Fruit fly (Drosophila melanogaster) whole organism, embryonic: ENCODE data around the gene Pde11.

Experiments
- Adf1 ChIP-seq: fragments of 200-800 bp; sonication (Bioruptor generic); IDR thresholded peaks from 2 replicates; pipeline ENCODE4 v1.3.6; 2022; ENCODE audit warnings: missing biosample characterization, missing genetic modification characterization
- Atf6 ChIP-seq: fragments of 200-800 bp; sonication (Bioruptor generic); IDR thresholded peaks from 2 replicates; pipeline ENCODE4 v1.3.6; 2022; ENCODE audit warnings: missing biosample characterization, missing genetic modification characterization
- Awh ChIP-seq: fragments of 200-800 bp; sonication (Bioruptor generic); IDR thresholded peaks from 2 replicates; pipeline ENCODE4, ENCODE4 v1.3.6; 2022; ENCODE audit warnings: missing biosample characterization, missing genetic modification characterization
- CG1024 ChIP-seq: fragments of 200-800 bp; sonication (Bioruptor generic); IDR thresholded peaks from 2 replicates; pipeline ENCODE4 v1.3.6; 2022; ENCODE audit warnings: missing biosample characterization, missing genetic modification characterization
- CG10366 ChIP-seq: fragments of 200-800 bp; sonication (Bioruptor generic); IDR thresholded peaks from 2 replicates; pipeline ENCODE4 v1.3.6; 2022; ENCODE audit warnings: missing biosample characterization, missing genetic modification characterization
- CG11398 ChIP-seq: fragments of 200-800 bp; sonication (Bioruptor generic); optimal IDR thresholded peaks from 2 replicates; lab custom pipeline; 2016; ENCODE audit warnings: missing biosample characterization, missing genetic modification characterization
- CG11696 ChIP-seq: fragments of 200-800 bp; sonication (Bioruptor generic); IDR thresholded peaks from 2 replicates; pipeline ENCODE4 v1.3.6; 2022; ENCODE audit warnings: missing biosample characterization, missing genetic modification characterization
- CG13624 ChIP-seq: fragments of 200-800 bp; sonication (Bioruptor generic); optimal IDR thresholded peaks from 2 replicates; lab custom pipeline; 2016; ENCODE audit warnings: missing biosample characterization, missing genetic modification characterization
- CG14667 ChIP-seq: fragments of 200-800 bp; sonication (Bioruptor generic); IDR thresholded peaks from 2 replicates; pipeline ENCODE4 v1.3.6; 2022; ENCODE audit warnings: missing biosample characterization, missing genetic modification characterization
- CG1603 ChIP-seq: fragments of 200-800 bp; sonication (Bioruptor generic); optimal IDR thresholded peaks from 2 replicates; lab custom pipeline; 2019; ENCODE audit warnings: missing biosample characterization, mild to moderate bottlenecking, missing genetic modification characterization, moderate library complexity
- CG17328 ChIP-seq: fragments of 200-800 bp; sonication (Bioruptor generic); IDR thresholded peaks from 2 replicates; pipeline ENCODE4 v1.3.6; 2022; ENCODE audit warnings: missing biosample characterization, missing genetic modification characterization
- CG1832 ChIP-seq: fragments of 200-800 bp; sonication (Bioruptor generic); optimal IDR thresholded peaks from 2 replicates; lab custom pipeline; 2017; ENCODE audit warnings: missing biosample characterization, mild to moderate bottlenecking, missing genetic modification characterization, inconsistent platforms
- CG2712 ChIP-seq: fragments of 200-800 bp; optimal IDR thresholded peaks from 3 replicates; lab custom pipeline; 2019; ENCODE audit warnings: missing biosample characterization, mild to moderate bottlenecking, missing genetic modification characterization, moderate library complexity
- CG32767 ChIP-seq: fragments of 200-800 bp; sonication (Bioruptor generic); IDR thresholded peaks from 2 replicates; pipeline ENCODE4 v1.3.6; 2022; ENCODE audit warnings: missing biosample characterization, missing genetic modification characterization
- CG3281 ChIP-seq: fragments of 200-800 bp; sonication (Bioruptor generic); optimal IDR thresholded peaks from 3 replicates; lab custom pipeline; 2017; ENCODE audit warnings: missing biosample characterization, mild to moderate bottlenecking, missing genetic modification characterization
- CG4424 ChIP-seq: fragments of 200-800 bp; sonication (Bioruptor generic); optimal IDR thresholded peaks from 3 replicates; lab custom pipeline; 2016; ENCODE audit warnings: missing biosample characterization, missing genetic modification characterization
- CG6791 ChIP-seq: fragments of 200-800 bp; sonication (Bioruptor generic); IDR thresholded peaks from 3 replicates; pipeline ENCODE4 v1.3.6; 2022; ENCODE audit warnings: missing biosample characterization, missing genetic modification characterization; ENCODE audit not compliant: partially characterized antibody
- CG6813 ChIP-seq: fragments of 200-800 bp; sonication (Bioruptor generic); optimal IDR thresholded peaks from 2 replicates; lab custom pipeline; 2017; ENCODE audit warnings: missing biosample characterization, missing genetic modification characterization, mild to moderate bottlenecking, moderate library complexity, missing genetic modification reagents
- CG7271 ChIP-seq: fragments of 200-800 bp; sonication (Bioruptor generic); optimal IDR thresholded peaks from 2 replicates; lab custom pipeline; 2018; ENCODE audit warnings: missing biosample characterization, mild to moderate bottlenecking, missing genetic modification characterization, moderate library complexity
- CG7928 ChIP-seq: fragments of 200-800 bp; sonication (Bioruptor generic); optimal IDR thresholded peaks from 2 replicates; lab custom pipeline; 2017; ENCODE audit warnings: missing biosample characterization, mild to moderate bottlenecking, missing genetic modification characterization
- CG9876 ChIP-seq: fragments of 200-800 bp; sonication (Bioruptor generic); optimal IDR thresholded peaks from 2 replicates; lab custom pipeline; 2016; ENCODE audit warnings: missing biosample characterization, missing genetic modification characterization
- CrebB ChIP-seq: fragments of 200-800 bp; sonication (Bioruptor generic); optimal IDR thresholded peaks from 3 replicates; lab custom pipeline; 2018; ENCODE audit warnings: missing biosample characterization, mild to moderate bottlenecking, missing genetic modification characterization
- Deaf1 ChIP-seq: fragments of 200-800 bp; optimal IDR thresholded peaks from 3 replicates; lab custom pipeline; 2019; ENCODE audit warnings: missing biosample characterization, mild to moderate bottlenecking, missing genetic modification characterization, moderate library complexity
- Doc3 ChIP-seq: fragments of 200-800 bp; sonication (Bioruptor generic); IDR thresholded peaks from 3 replicates; pipeline ENCODE4 v1.3.6; 2022; ENCODE audit warnings: missing biosample characterization, missing genetic modification characterization; ENCODE audit not compliant: partially characterized antibody
- Nf-YC ChIP-seq: fragments of 200-800 bp; optimal IDR thresholded peaks from 3 replicates; lab custom pipeline; 2019; ENCODE audit warnings: missing biosample characterization, mild to moderate bottlenecking, missing genetic modification characterization, moderate library complexity
- Opbp ChIP-seq: fragments of 200-800 bp; sonication (Bioruptor generic); IDR thresholded peaks from 3 replicates; pipeline ENCODE4 v1.3.6; 2022; ENCODE audit warnings: missing biosample characterization, missing genetic modification characterization; ENCODE audit not compliant: partially characterized antibody
- Sry-δ ChIP-seq: fragments of 200-800 bp; sonication (Bioruptor generic); optimal IDR thresholded peaks from 2 replicates; lab custom pipeline; 2016; ENCODE audit warnings: missing biosample characterization, missing genetic modification characterization
- YL-1 ChIP-seq: fragments of 200-800 bp; sonication (Bioruptor generic); optimal IDR thresholded peaks from 3 replicates; lab custom pipeline; 2017; ENCODE audit warnings: missing biosample characterization, mild to moderate bottlenecking, missing genetic modification characterization
- bcd ChIP-seq: fragments of 200-800 bp; sonication (Bioruptor generic); optimal IDR thresholded peaks from 2 replicates; lab custom pipeline; 2017; ENCODE audit warnings: missing biosample characterization, mild to moderate bottlenecking, missing genetic modification characterization
- btn ChIP-seq: fragments of 200-800 bp; sonication (Bioruptor generic); optimal IDR thresholded peaks from 2 replicates; lab custom pipeline; 2016; ENCODE audit warnings: missing biosample characterization, missing genetic modification characterization
- crc ChIP-seq: fragments of 200-800 bp; sonication (Bioruptor generic); optimal IDR thresholded peaks from 2 replicates; lab custom pipeline; 2016; ENCODE audit warnings: missing biosample characterization, missing genetic modification characterization
- dm ChIP-seq: fragments of 200-800 bp; sonication (Bioruptor generic); optimal IDR thresholded peaks from 3 replicates; lab custom pipeline; 2016; ENCODE audit warnings: missing biosample characterization, missing genetic modification characterization
- exex ChIP-seq: fragments of 200-800 bp; sonication (Bioruptor generic); optimal IDR thresholded peaks from 4 replicates; lab custom pipeline; 2018; ENCODE audit warnings: missing biosample characterization, mild to moderate bottlenecking, missing genetic modification characterization, moderate library complexity
- hb ChIP-seq: fragments of 200-800 bp; sonication (Bioruptor generic); IDR thresholded peaks from 3 replicates; pipeline ENCODE4 v1.3.6; 2022; ENCODE audit warnings: missing biosample characterization, missing genetic modification characterization; ENCODE audit not compliant: partially characterized antibody
- insv ChIP-seq, 2 experiments: fragments of 200-800 bp; sonication (Bioruptor generic); optimal IDR thresholded peaks; 3 replicates each; lab custom pipeline; 2016 to 2018; ENCODE audit warnings: missing biosample characterization in 2 of 2, missing genetic modification characterization in 2 of 2
- ken ChIP-seq: fragments of 200-800 bp; sonication (Bioruptor generic); IDR thresholded peaks from 3 replicates; pipeline ENCODE4 v1.3.6; 2022; ENCODE audit warnings: missing biosample characterization, missing genetic modification characterization
- mirr ChIP-seq: fragments of 200-800 bp; sonication (Bioruptor generic); optimal IDR thresholded peaks from 3 replicates; lab custom pipeline; 2018; ENCODE audit warnings: missing biosample characterization, mild to moderate bottlenecking, missing genetic modification characterization
- nom ChIP-seq: fragments of 200-800 bp; sonication (Bioruptor generic); optimal IDR thresholded peaks from 2 replicates; lab custom pipeline; 2017; ENCODE audit warnings: missing biosample characterization, missing genetic modification characterization, mild to moderate bottlenecking, moderate library complexity, missing genetic modification reagents
- otp ChIP-seq: fragments of 200-800 bp; sonication (Bioruptor generic); IDR thresholded peaks from 3 replicates; pipeline ENCODE4, ENCODE4 v1.3.6; 2022; ENCODE audit warnings: missing biosample characterization, missing genetic modification characterization
- pfk ChIP-seq: fragments of 200-800 bp; sonication (Bioruptor generic); optimal IDR thresholded peaks from 2 replicates; lab custom pipeline; 2018; ENCODE audit warnings: missing biosample characterization, mild to moderate bottlenecking, missing genetic modification characterization, moderate library complexity
- pho ChIP-seq: fragments of 200-800 bp; sonication (Bioruptor generic); optimal IDR thresholded peaks from 2 replicates; lab custom pipeline; 2016; ENCODE audit warnings: missing biosample characterization, missing genetic modification characterization
- pita ChIP-seq: fragments of 200-800 bp; sonication (Bioruptor generic); optimal IDR thresholded peaks from 2 replicates; lab custom pipeline; 2017; ENCODE audit warnings: missing biosample characterization, mild to moderate bottlenecking, missing genetic modification characterization
- ro ChIP-seq: fragments of 200-800 bp; sonication (Bioruptor generic); IDR thresholded peaks from 2 replicates; pipeline ENCODE4 v1.3.6; 2022; ENCODE audit warnings: missing biosample characterization, missing genetic modification characterization
- row ChIP-seq: fragments of 200-800 bp; sonication (Bioruptor generic); IDR thresholded peaks from 3 replicates; pipeline ENCODE4 v1.3.6; 2022; ENCODE audit warnings: missing biosample characterization, missing genetic modification characterization
- sna ChIP-seq: fragments of 200-800 bp; sonication (Bioruptor generic); IDR thresholded peaks from 2 replicates; pipeline ENCODE4 v1.3.6; 2022; ENCODE audit warnings: missing biosample characterization, missing genetic modification characterization; ENCODE audit not compliant: partially characterized antibody
- sug ChIP-seq: fragments of 200-800 bp; optimal IDR thresholded peaks from 2 replicates; lab custom pipeline; 2019; ENCODE audit warnings: missing biosample characterization, mild to moderate bottlenecking, missing genetic modification characterization, moderate library complexity
- tap ChIP-seq: fragments of 200-800 bp; optimal IDR thresholded peaks from 3 replicates; lab custom pipeline; 2019; ENCODE audit warnings: missing biosample characterization, mild to moderate bottlenecking, missing genetic modification characterization, moderate library complexity
- tll ChIP-seq, 2 experiments: fragments of 200-800 bp in 1 of 2; fragments of >200 bp in 1 of 2; sonication (Bioruptor generic) in 1 of 2; optimal IDR thresholded peaks; 2 replicates each; lab custom pipeline; 2017 to 2019; ENCODE audit warnings: missing biosample characterization in 2 of 2, missing genetic modification characterization in 2 of 2, mild to moderate bottlenecking in 1 of 2, moderate library complexity in 1 of 2
- toy ChIP-seq: fragments of 200-800 bp; sonication (Bioruptor generic); IDR thresholded peaks from 2 replicates; pipeline ENCODE4 v1.3.6; 2022; ENCODE audit warnings: missing biosample characterization, missing genetic modification characterization

Gene Pde11

DNA sequence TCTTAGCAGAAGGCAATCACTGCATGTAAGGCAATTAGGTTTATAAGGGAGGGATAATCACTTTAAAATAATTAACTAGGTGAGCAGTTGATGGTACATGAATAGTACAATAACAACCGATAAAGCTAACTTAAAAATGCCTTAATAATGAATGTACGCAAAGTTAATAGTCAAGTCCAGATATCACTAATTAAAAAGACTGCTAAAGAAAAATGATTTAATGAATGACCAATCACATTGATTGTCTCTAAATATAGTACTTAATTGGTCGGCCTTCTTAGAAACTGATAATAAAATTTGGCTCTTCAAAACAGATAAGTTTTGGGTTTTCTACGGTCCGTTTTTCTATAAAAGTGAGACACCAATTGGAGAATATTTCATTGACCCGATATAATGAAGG is 15.4 kb upstream of the Pde11 start, which contains the start of gene CG31789:
Gene CG31789 (plus strand): TSS at position 380 of the 400 bp plus-strand sequence.
- TF ChIP-seq insv (GFP tag; optimal IDR thresholded peaks at IDR 0.05; lab: Kevin White, UChicago) = no peak
- no peak for TF ChIP-seq ken (GFP tag; lab: Robert Waterston, UW)
- no peak for TF ChIP-seq CG11398 (GFP tag; lab: Kevin White, UChicago)
- peak; percentile 92 for TF ChIP-seq mirr (GFP tag; lab: Kevin White, UChicago)
- TF ChIP-seq exex (tag; lab: Kevin White, UChicago) = peak; percentile 98
- TF ChIP-seq CG13624 (GFP tag; lab: Kevin White, UChicago) = no peak

DNA sequence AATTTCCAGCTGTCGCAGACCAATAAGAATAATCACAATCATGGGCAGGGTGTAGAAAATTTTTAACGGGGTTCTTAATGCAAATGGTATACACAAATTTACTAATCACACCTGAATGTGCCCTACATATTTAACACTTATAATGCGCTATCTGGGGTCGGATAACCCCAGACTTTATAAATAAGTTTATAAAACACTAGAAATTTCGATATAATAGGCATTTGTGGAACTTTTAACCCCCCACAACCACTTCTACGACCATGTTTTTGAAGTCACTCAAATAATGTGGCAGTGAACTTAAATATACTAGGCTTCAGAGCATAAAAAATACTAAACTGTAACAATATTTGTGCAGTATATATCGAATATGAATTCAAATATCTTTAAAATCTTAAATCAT is 14.8 kb upstream of the Pde11 start, which contains the start of gene CG10413:
Gene CG10413 (minus strand): TSS at position 264 of the 400 bp plus-strand sequence.
- no peak for TF ChIP-seq pita (GFP tag; lab: Kevin White, UChicago)
- TF ChIP-seq bcd = peak; percentile 98
- peak; percentile 89 for TF ChIP-seq ro (GFP tag; lab: Robert Waterston, UW)
- peak; percentile 98 for TF ChIP-seq CG3281
- peak; percentile 82 for TF ChIP-seq CG7928 (GFP tag; lab: Kevin White, UChicago)
- TF ChIP-seq Awh (GFP tag; lab: Robert Waterston, UW) = peak; percentile 95
- TF ChIP-seq CG6813 (GFP tag; lab: Kevin White, UChicago) = peak; percentile 97
- TF ChIP-seq CG6791 = no peak
- TF ChIP-seq CrebB = peak; percentile 96
- peak; percentile 99 for TF ChIP-seq row (GFP tag; lab: Robert Waterston, UW)
- no peak for TF ChIP-seq sna (GFP tag; lab: Robert Waterston, UW)
- peak; percentile 98 for TF ChIP-seq CG2712 (tag; lab: Kevin White, UChicago)
- TF ChIP-seq CG11696 = peak; percentile 90
- TF ChIP-seq btn = peak; percentile 92
- peak; percentile 96 for TF ChIP-seq CG17328 (GFP tag; lab: Robert Waterston, UW)
- peak; percentile 98 for TF ChIP-seq pho (GFP tag; lab: Kevin White, UChicago)
- TF ChIP-seq pfk (GFP tag; lab: Kevin White, UChicago) = peak; percentile 69
- 0 out of 3 replicates have a peak, but pooled peaks have one; percentile 10 for TF ChIP-seq Opbp
- TF ChIP-seq CG7271 (tag; lab: Kevin White, UChicago) = peak; percentile 95
- TF ChIP-seq CG10366 (GFP tag; lab: Robert Waterston, UW) = peak; percentile 97
- TF ChIP-seq CG1024 (GFP tag; lab: Robert Waterston, UW) = peak; percentile 88
- TF ChIP-seq Adf1 (GFP tag; lab: Robert Waterston, UW) = peak; percentile 85
- peak; percentile 30 to 94 for TF ChIP-seq tll (GFP tag; optimal IDR thresholded peaks at IDR 0.05; lab: Kevin White, UChicago)
- TF ChIP-seq CG9876 (GFP tag; lab: Kevin White, UChicago) = peak; percentile 96
- peak; percentile 97 for TF ChIP-seq CG32767 (GFP tag; lab: Robert Waterston, UW)
- peak; percentile 93 for TF ChIP-seq toy (GFP tag; lab: Robert Waterston, UW)
- peak; percentile 72 for TF ChIP-seq Sry-δ
- TF ChIP-seq nom (GFP tag; lab: Kevin White, UChicago) = peak; percentile 95
- TF ChIP-seq Atf6 (GFP tag; lab: Robert Waterston, UW) = peak; percentile 98
- TF ChIP-seq otp (GFP tag; lab: Robert Waterston, UW) = peak; percentile 96
- peak; percentile 97 for TF ChIP-seq tap (tag; lab: Kevin White, UChicago)
- TF ChIP-seq dm (GFP tag; lab: Kevin White, UChicago) = peak; percentile 95
- TF ChIP-seq YL-1 (GFP tag; lab: Kevin White, UChicago) = peak; percentile 95
- TF ChIP-seq Deaf1 (tag; lab: Kevin White, UChicago) = peak; percentile 85
- TF ChIP-seq CG14667 = peak; percentile 97
- TF ChIP-seq Nf-YC = peak; percentile 93
- peak; percentile 97 for TF ChIP-seq crc (GFP tag; lab: Kevin White, UChicago)
- TF ChIP-seq CG1603 (tag; lab: Kevin White, UChicago) = peak; percentile 96
- peak; percentile 98 for TF ChIP-seq CG4424 (GFP tag; lab: Kevin White, UChicago)
- TF ChIP-seq sug (tag; lab: Kevin White, UChicago) = peak; percentile 98
- TF ChIP-seq hb (GFP tag; lab: Robert Waterston, UW) = no peak
- 0 out of 3 replicates have a peak, but pooled peaks have one; percentile 23 for TF ChIP-seq Doc3 (GFP tag; lab: Robert Waterston, UW)
- TF ChIP-seq CG1832 = no peak
